Worm (Caenorhabditis elegans): ENCODE data around the gene folt-3.
A peak's percentile ranks its signal among the peaks of the same experiment; 100 is the strongest.

The folt-3 gene

ce11 chrV:7626550-7626949 lies 17.0 kb upstream of the folt-3 start, which contains the start of gene F07C4.6:
TSS of gene F07C4.6 (plus strand) at chrV:7626850.
- TF ChIP-seq nhr-48 (tag; optimal IDR thresholded peaks at IDR 0.05), result no peak
- no peak for TF ChIP-seq lin-29 (GFP tag; IDR thresholded peaks at IDR 0.05)
- TF ChIP-seq daf-19 (GFP tag; conservative IDR thresholded peaks at IDR 0.05), result no peak
- no peak for TF ChIP-seq F44E2.7 (GFP tag; IDR thresholded peaks at IDR 0.05)
- TF ChIP-seq pqm-1 (tag; optimal IDR thresholded peaks at IDR 0.05), result no peak
- TF ChIP-seq egl-27 (tag; optimal IDR thresholded peaks at IDR 0.05), result no peak
- no peak for TF ChIP-seq duxl-1 (tag; optimal IDR thresholded peaks at IDR 0.05; ENCODE audit: poor library complexity)
- no peak for TF ChIP-seq spr-1 (tag; optimal IDR thresholded peaks at IDR 0.05)
- TF ChIP-seq ceh-20 (GFP tag; IDR thresholded peaks at IDR 0.05), result no peak
- no peak for TF ChIP-seq unc-39 (tag; optimal IDR thresholded peaks at IDR 0.05)
- TF ChIP-seq zip-11 (GFP tag; IDR thresholded peaks at IDR 0.05), result no peak
- TF ChIP-seq Y48G9A.11 (GFP tag; IDR thresholded peaks at IDR 0.05), result no peak
- no peak for TF ChIP-seq zag-1 (tag; optimal IDR thresholded peaks at IDR 0.05)

ce11 chrV:7624652-7625051 lies 15.1 kb upstream of the folt-3 start, which contains the start of gene grsp-4:
TSS of gene grsp-4 (plus strand) at chrV:7624952.
- TF ChIP-seq aha-1 (tag) (peak; percentile 6), ztf-11 (tag; optimal IDR thresholded peaks at IDR 0.05) (no peak), dmd-9 (GFP tag; IDR thresholded peaks at IDR 0.05) (no peak), Y75B8A.6 (GFP tag; IDR thresholded peaks at IDR 0.05) (no peak)

ce11 chrV:7624152-7624551 lies 14.6 kb upstream of the folt-3 start, which contains the start of gene C50E3.13:
TSS of gene C50E3.13 (minus strand) at chrV:7624252.
- no peak for TF ChIP-seq nhr-41 (GFP tag; IDR thresholded peaks at IDR 0.05)
- TF ChIP-seq ztf-11 (tag; optimal IDR thresholded peaks at IDR 0.05), result no peak
- TF ChIP-seq pha-4 (GFP tag; IDR thresholded peaks at IDR 0.05), result no peak
- TF ChIP-seq pha-4 (tag; optimal IDR thresholded peaks at IDR 0.05), result no peak
- no peak for TF ChIP-seq hlh-11 (tag; optimal IDR thresholded peaks at IDR 0.05)
- no peak for TF ChIP-seq daf-16 (GFP tag; optimal IDR thresholded peaks at IDR 0.05)
- TF ChIP-seq daf-16 (tag; optimal IDR thresholded peaks at IDR 0.05), result no peak
- no peak for TF ChIP-seq lsy-2 (tag; optimal IDR thresholded peaks at IDR 0.05)
- no peak for TF ChIP-seq ztf-7 (tag; optimal IDR thresholded peaks at IDR 0.05)
- no peak for TF ChIP-seq zfp-2 (tag; optimal IDR thresholded peaks at IDR 0.05)
- TF ChIP-seq D1046.2 (GFP tag; IDR thresholded peaks at IDR 0.05), result no peak
- no peak for TF ChIP-seq ama-1 (optimal IDR thresholded peaks at IDR 0.05)
- no peak for TF ChIP-seq mdl-1 (tag; optimal IDR thresholded peaks at IDR 0.05)
- TF ChIP-seq lim-7 (GFP tag; IDR thresholded peaks at IDR 0.05), result no peak
- TF ChIP-seq snpc-1.2 (GFP tag; IDR thresholded peaks at IDR 0.05), result no peak
- TF ChIP-seq ZK546.5 (tag; optimal IDR thresholded peaks at IDR 0.05), result no peak
- TF ChIP-seq ceh-82 (tag; optimal IDR thresholded peaks at IDR 0.05), result no peak
- no peak for TF ChIP-seq lin-29 (GFP tag; IDR thresholded peaks at IDR 0.05)
- TF ChIP-seq mxl-2 (GFP tag; conservative IDR thresholded peaks at IDR 0.05), result no peak
- TF ChIP-seq tra-1 (GFP tag; IDR thresholded peaks at IDR 0.05), result no peak
- no peak for TF ChIP-seq ceh-20 (GFP tag; IDR thresholded peaks at IDR 0.05)

ce11 chrV:7622011-7622465 lies 12.5 kb upstream of the folt-3 start, which contains the start of gene C50E3.12:
TSS of gene C50E3.12 (minus strand) at chrV:7622061.
- TF ChIP-seq php-3 (GFP tag; IDR thresholded peaks at IDR 0.05) (no peak), F26F4.8 (GFP tag; conservative IDR thresholded peaks at IDR 0.05) (no peak), daf-12 (tag; optimal IDR thresholded peaks at IDR 0.05) (no peak)

Measured in whole organism, L4 larva.